Fruit fly (Drosophila melanogaster): ENCODE results near the gene CG45071.
A peak's percentile ranks its signal among the peaks of the same experiment; 100 is the strongest.

Gene CG45071

DNA sequence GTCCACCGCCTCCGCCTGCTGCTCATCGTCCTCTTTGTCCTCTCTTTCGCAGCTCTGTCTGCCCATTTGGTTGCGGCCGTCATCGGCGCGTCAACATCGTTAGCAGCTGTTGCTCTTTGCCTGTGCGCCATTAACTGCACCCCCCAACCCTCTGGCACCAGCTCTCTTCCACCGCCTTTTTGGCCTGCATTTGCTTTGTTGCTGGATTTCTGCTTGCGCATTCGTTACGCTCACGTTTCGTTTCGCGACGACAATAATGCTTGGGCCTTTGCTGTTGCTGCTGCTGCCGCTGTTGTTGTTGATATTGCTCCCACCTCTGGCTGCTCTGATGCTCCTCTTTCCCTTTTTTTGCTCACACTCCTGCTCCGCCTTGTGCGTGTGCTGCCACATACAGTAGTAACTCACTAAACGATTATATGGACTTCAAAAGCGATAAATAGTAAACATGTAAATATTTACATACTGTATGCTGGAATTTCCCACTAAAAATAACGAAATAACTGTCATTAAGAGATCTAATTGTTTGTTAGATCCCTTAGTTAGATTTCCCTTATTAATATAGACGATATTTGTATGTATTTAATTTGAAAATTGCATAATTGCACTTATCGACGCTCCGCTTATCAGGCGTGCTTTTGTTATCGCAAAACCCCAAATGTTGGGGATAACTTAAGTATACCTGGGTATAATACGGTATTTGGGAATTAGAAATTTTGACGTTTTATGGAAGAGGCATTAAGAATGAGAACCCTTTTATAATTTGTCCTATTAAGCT lies 3.9 kb upstream of the CG45071 start (continued):
- TF ChIP-seq bsh (GFP tag; optimal IDR thresholded peaks at IDR 0.05): peak in 1 of 2 experiments; percentile 15
- TF ChIP-seq Sox100B (GFP tag; optimal IDR thresholded peaks at IDR 0.05): no peak
- TF ChIP-seq hb (GFP tag; IDR thresholded peaks at IDR 0.05; ENCODE audit: partially characterized antibody): no peak
- no peak for TF ChIP-seq org-1 (GFP tag; optimal IDR thresholded peaks at IDR 0.05)
- peak; percentile 28 for TF ChIP-seq CG3163 (GFP tag; optimal IDR thresholded peaks at IDR 0.05)
- no peak for TF ChIP-seq D19B (GFP tag; optimal IDR thresholded peaks at IDR 0.05)
- no peak for TF ChIP-seq CG12219 (GFP tag; optimal IDR thresholded peaks at IDR 0.05)
- peak; percentile 14 to 38 for TF ChIP-seq Trl (optimal IDR thresholded peaks at IDR 0.05)
- TF ChIP-seq Trl (GFP tag; optimal IDR thresholded peaks at IDR 0.05): no peak
- no peak for TF ChIP-seq CG13296 (GFP tag; optimal IDR thresholded peaks at IDR 0.05)
- no peak for TF ChIP-seq Bdp1 (GFP tag; optimal IDR thresholded peaks at IDR 0.05)
- peak; percentile 20 for TF ChIP-seq pros (GFP tag; optimal IDR thresholded peaks at IDR 0.05)
- peak; percentile 76 for TF ChIP-seq grau (tag; optimal IDR thresholded peaks at IDR 0.05)
- TF ChIP-seq row (GFP tag; IDR thresholded peaks at IDR 0.05): peak; percentile 25; the same call in 1 of the 3 replicates
- no peak for TF ChIP-seq CG12155 (GFP tag; optimal IDR thresholded peaks at IDR 0.05)
- no peak for TF ChIP-seq CG18764 (GFP tag; optimal IDR thresholded peaks at IDR 0.05)
- peak; percentile 80 for TF ChIP-seq crol (GFP tag; IDR thresholded peaks at IDR 0.05)
- TF ChIP-seq scrt (GFP tag; optimal IDR thresholded peaks at IDR 0.05): peak; percentile 80
- peak; percentile 59 for TF ChIP-seq abd-A (tag; optimal IDR thresholded peaks at IDR 0.05)
- TF ChIP-seq usp (GFP tag; optimal IDR thresholded peaks at IDR 0.05): no peak
- no peak for TF ChIP-seq CG17186 (GFP tag; optimal IDR thresholded peaks at IDR 0.05)
- TF ChIP-seq CG10543 (GFP tag; optimal IDR thresholded peaks at IDR 0.05): peak; percentile 2
- no peak for TF ChIP-seq Nf-YA (GFP tag; IDR thresholded peaks at IDR 0.05)
- TF ChIP-seq dm (GFP tag; optimal IDR thresholded peaks at IDR 0.05): no peak
- peak; percentile 2 for TF ChIP-seq CG1603 (tag; optimal IDR thresholded peaks at IDR 0.05)
- no peak for TF ChIP-seq Atf6 (GFP tag; IDR thresholded peaks at IDR 0.05)
- no peak for TF ChIP-seq NC2β (GFP tag; optimal IDR thresholded peaks at IDR 0.05)
- TF ChIP-seq CG15479 (GFP tag; optimal IDR thresholded peaks at IDR 0.05): no peak
- no peak for TF ChIP-seq CG14014 (GFP tag; IDR thresholded peaks at IDR 0.05)
- TF ChIP-seq Blimp-1 (GFP tag; optimal IDR thresholded peaks at IDR 0.05): no peak
- no peak for TF ChIP-seq Nf-YB (GFP tag; optimal IDR thresholded peaks at IDR 0.05)
- peak; percentile 82 for TF ChIP-seq nau (GFP tag; optimal IDR thresholded peaks at IDR 0.05)
- TF ChIP-seq CG2199 (GFP tag; IDR thresholded peaks at IDR 0.05): 0 out of 3 replicates have a peak, but pooled peaks have one; percentile 47
- TF ChIP-seq eyg (GFP tag; optimal IDR thresholded peaks at IDR 0.05): peak; percentile 10
- peak; percentile 5 for TF ChIP-seq CG2712 (tag; optimal IDR thresholded peaks at IDR 0.05)
- no peak for TF ChIP-seq H2.0 (GFP tag; IDR thresholded peaks at IDR 0.05)
- TF ChIP-seq vvl (GFP tag; IDR thresholded peaks at IDR 0.05): 0 out of 2 replicates have a peak, but pooled peaks have one; percentile 6
- no peak for TF ChIP-seq CG14860 (GFP tag; IDR thresholded peaks at IDR 0.05; ENCODE audit: partially characterized antibody)
- TF ChIP-seq Usf (GFP tag; optimal IDR thresholded peaks at IDR 0.05): no peak
- TF ChIP-seq CG11247 (GFP tag; IDR thresholded peaks at IDR 0.05): 0 out of 2 replicates have a peak, but pooled peaks have one; percentile 14
- no peak for TF ChIP-seq Fer2 (tag; optimal IDR thresholded peaks at IDR 0.05)
- no peak for TF ChIP-seq CG6254 (GFP tag; optimal IDR thresholded peaks at IDR 0.05)
- peak; percentile 45; the same call in 1 of the 2 replicates for TF ChIP-seq bbx (GFP tag; IDR thresholded peaks at IDR 0.05; ENCODE audit: partially characterized antibody)
- no peak for TF ChIP-seq CG4730 (GFP tag; IDR thresholded peaks at IDR 0.05)
- no peak for TF ChIP-seq br (optimal IDR thresholded peaks at IDR 0.05)
- TF ChIP-seq zen (tag; optimal IDR thresholded peaks at IDR 0.05): peak; percentile 8
- no peak for TF ChIP-seq yki (optimal IDR thresholded peaks at IDR 0.05)
- no peak for TF ChIP-seq CG15011 (GFP tag; optimal IDR thresholded peaks at IDR 0.05)

Measured in whole organism, embryonic.